Worm (Caenorhabditis elegans) whole organism, young adult: ENCODE measurements around the gene M05D6.9.

ENCODE experiments used
- B0035.1 ChIP-seq: sonication (generic microtip); optimal IDR thresholded peaks from 2 replicates; lab custom pipeline; 2016; ENCODE audit warnings: missing genetic modification characterization, mild to moderate bottlenecking, missing compliant biosample characterization, missing genotype, missing genetic modification reagents
- B0261.1 ChIP-seq: sonication (generic microtip); optimal IDR thresholded peaks from 2 replicates; lab custom pipeline; 2016; ENCODE audit warnings: mild to moderate bottlenecking, missing genetic modification characterization, moderate library complexity, missing compliant biosample characterization
- B0336.3 ChIP-seq: fragments of 200-800 bp; sonication (Bioruptor generic); IDR thresholded peaks from 2 replicates; pipeline ENCODE4 v1.3.6; 2022; ENCODE audit warnings: missing genetic modification characterization, missing compliant biosample characterization
- C06A6.2 ChIP-seq: fragments of 200-800 bp; sonication (Bioruptor generic); conservative IDR thresholded peaks from 2 replicates; pipeline ENCODE4 v1.3.6; 2022; ENCODE audit warnings: missing genetic modification characterization, missing compliant biosample characterization
- D2030.7 ChIP-seq: fragments of 200-800 bp; sonication (Bioruptor generic); IDR thresholded peaks from 2 replicates; pipeline ENCODE4 v1.3.6; 2022; ENCODE audit warnings: missing genetic modification reagents, missing genetic modification characterization, missing compliant biosample characterization
- F10E7.11 ChIP-seq: sonication (generic microtip); optimal IDR thresholded peaks from 2 replicates; lab custom pipeline; 2017; ENCODE audit warnings: mild to moderate bottlenecking, missing genetic modification characterization, moderate library complexity, missing compliant biosample characterization
- F33H1.4 ChIP-seq: fragments of 200-800 bp; sonication (Bioruptor generic); IDR thresholded peaks from 2 replicates; pipeline ENCODE4 v1.3.6; 2022; ENCODE audit warnings: missing genetic modification reagents, missing genetic modification characterization, missing compliant biosample characterization
- F37B4.10 ChIP-seq: fragments of 200-800 bp; sonication (Bioruptor generic); IDR thresholded peaks from 2 replicates; pipeline ENCODE4 v1.3.6; 2022; ENCODE audit warnings: missing genetic modification characterization, missing compliant biosample characterization
- F49E8.2 ChIP-seq: sonication (generic microtip); optimal IDR thresholded peaks from 3 replicates; lab custom pipeline; 2017; ENCODE audit warnings: missing genetic modification characterization, mild to moderate bottlenecking, missing compliant biosample characterization, antibody characterized with exemption, moderate library complexity; ENCODE audit not compliant: insufficient read depth
- Y53F4B.3 ChIP-seq: fragments of 200-800 bp; sonication (Bioruptor generic); IDR thresholded peaks from 2 replicates; pipeline ENCODE4 v1.3.6; 2022; ENCODE audit warnings: missing genetic modification reagents, missing genetic modification characterization, missing compliant biosample characterization
- Y56A3A.18 ChIP-seq: fragments of 200-800 bp; sonication (Bioruptor generic); IDR thresholded peaks from 2 replicates; pipeline ENCODE4 v1.3.6; 2022; ENCODE audit warnings: missing genetic modification reagents, missing genetic modification characterization, missing compliant biosample characterization
- ama-1 ChIP-seq, 3 experiments: fragments of 150-350 bp in 1 of 3; sonication (generic microtip) in 2 of 3; optimal IDR thresholded peaks; 2 replicates each; lab custom pipeline; 2014 to 2018; ENCODE audit warnings: missing biosample characterization in 2 of 3, missing genetic modification characterization in 2 of 3, missing genetic modification reagents in 2 of 3
- aptf-3 ChIP-seq: fragments of 200-800 bp; sonication (Bioruptor generic); IDR thresholded peaks from 2 replicates; pipeline ENCODE4 v1.3.6; 2022; ENCODE audit warnings: missing genetic modification characterization, missing compliant biosample characterization
- athp-1 ChIP-seq: sonication (generic microtip); optimal IDR thresholded peaks from 2 replicates; lab custom pipeline; 2017; ENCODE audit warnings: mild to moderate bottlenecking, missing genetic modification characterization, missing compliant biosample characterization
- ceh-27 ChIP-seq: fragments of 200-800 bp; sonication (Bioruptor generic); optimal IDR thresholded peaks from 2 replicates; lab custom pipeline; 2018; ENCODE audit warnings: mild to moderate bottlenecking, missing genetic modification characterization, moderate library complexity, missing compliant biosample characterization
- ceh-40 ChIP-seq: fragments of 200-800 bp; sonication (Bioruptor generic); IDR thresholded peaks from 2 replicates; pipeline ENCODE4 v1.3.6; 2022; ENCODE audit warnings: missing genetic modification characterization, missing compliant biosample characterization
- ceh-91 ChIP-seq: fragments of 200-800 bp; sonication (Bioruptor generic); IDR thresholded peaks from 2 replicates; pipeline ENCODE4 v1.3.6; 2022; ENCODE audit warnings: missing genetic modification reagents, missing genetic modification characterization, missing compliant biosample characterization
- die-1 ChIP-seq: sonication (generic microtip); optimal IDR thresholded peaks from 2 replicates; lab custom pipeline; 2016; ENCODE audit warnings: missing genotype, mild to moderate bottlenecking, missing genetic modification characterization, missing compliant biosample characterization
- dox-1 ChIP-seq: fragments of 200-800 bp; sonication (Bioruptor generic); IDR thresholded peaks from 2 replicates; pipeline ENCODE4 v1.3.6; 2022; ENCODE audit warnings: missing genetic modification reagents, missing genetic modification characterization, missing compliant biosample characterization
- dpff-1 ChIP-seq: sonication (generic microtip); optimal IDR thresholded peaks from 2 replicates; lab custom pipeline; 2017; ENCODE audit warnings: mild to moderate bottlenecking, missing genetic modification characterization, missing compliant biosample characterization
- dpl-1 ChIP-seq: fragments of 150-350 bp; optimal IDR thresholded peaks from 2 replicates; lab custom pipeline; 2014; ENCODE audit warnings: missing biosample characterization, missing genetic modification reagents, missing genetic modification characterization
- egl-18 ChIP-seq: fragments of 200-800 bp; sonication (Bioruptor generic); IDR thresholded peaks from 2 replicates; pipeline ENCODE4 v1.3.6; 2022; ENCODE audit warnings: missing genetic modification reagents, missing genetic modification characterization, missing compliant biosample characterization
- egrh-3 ChIP-seq: fragments of 200-800 bp; sonication (Bioruptor generic); IDR thresholded peaks from 2 replicates; pipeline ENCODE4 v1.3.6; 2022; ENCODE audit warnings: missing genetic modification reagents, missing genetic modification characterization, missing compliant biosample characterization
- hmg-1.2 ChIP-seq: fragments of 200-800 bp; sonication (Bioruptor generic); IDR thresholded peaks from 2 replicates; pipeline ENCODE4 v1.3.6; 2022; ENCODE audit warnings: missing genetic modification reagents, missing genetic modification characterization, missing compliant biosample characterization
- hsf-1 ChIP-seq: fragments of 200-800 bp; sonication (Bioruptor generic); IDR thresholded peaks from 2 replicates; pipeline ENCODE4 v1.3.6; 2022; ENCODE audit warnings: missing genetic modification reagents, missing genetic modification characterization, missing compliant biosample characterization
- let-607 ChIP-seq, 2 experiments: fragments of 200-800 bp in 1 of 2; sonication (Bioruptor generic) in 1 of 2; sonication (generic microtip) in 1 of 2; optimal IDR thresholded peaks; 2 replicates each; lab custom pipeline; 2016 to 2018; ENCODE audit warnings: mild to moderate bottlenecking in 2 of 2, missing compliant biosample characterization in 2 of 2, missing genetic modification characterization in 2 of 2, moderate library complexity in 2 of 2, missing genotype in 1 of 2
- lin-26 ChIP-seq: fragments of 200-800 bp; sonication (Bioruptor generic); IDR thresholded peaks from 2 replicates; pipeline ENCODE4 v1.3.6; 2022; ENCODE audit warnings: missing genetic modification reagents, missing genetic modification characterization, missing compliant biosample characterization
- lin-54 ChIP-seq: fragments of 200-800 bp; sonication (Bioruptor generic); optimal IDR thresholded peaks from 2 replicates; lab custom pipeline; 2018; ENCODE audit warnings: mild to moderate bottlenecking, missing genetic modification characterization, missing compliant biosample characterization
- lsl-1 ChIP-seq: fragments of 200-800 bp; sonication (Bioruptor generic); optimal IDR thresholded peaks from 2 replicates; lab custom pipeline; 2018; ENCODE audit warnings: mild to moderate bottlenecking, missing genetic modification characterization, moderate library complexity, missing compliant biosample characterization
- lsy-27 ChIP-seq: sonication (generic microtip); optimal IDR thresholded peaks from 2 replicates; lab custom pipeline; 2017; ENCODE audit warnings: missing genetic modification characterization, mild to moderate bottlenecking, missing compliant biosample characterization, antibody characterized with exemption, missing genotype, borderline replicate concordance; ENCODE audit not compliant: insufficient read depth
- madf-10 ChIP-seq: sonication (generic microtip); optimal IDR thresholded peaks from 2 replicates; lab custom pipeline; 2016; ENCODE audit warnings: mild to moderate bottlenecking, missing genetic modification characterization, missing compliant biosample characterization
- madf-8 ChIP-seq: fragments of 200-800 bp; sonication (Bioruptor generic); conservative IDR thresholded peaks from 2 replicates; pipeline ENCODE4 v1.3.6; 2022; ENCODE audit warnings: missing genetic modification reagents, missing genetic modification characterization, missing compliant biosample characterization
- mcd-1 ChIP-seq: fragments of 200-800 bp; sonication (Bioruptor generic); IDR thresholded peaks from 2 replicates; pipeline ENCODE4 v1.3.6; 2022; ENCODE audit warnings: missing genetic modification reagents, missing genetic modification characterization, missing compliant biosample characterization
- mel-28 ChIP-seq: sonication (generic microtip); optimal IDR thresholded peaks from 2 replicates; lab custom pipeline; 2016; ENCODE audit warnings: borderline replicate concordance, mild to moderate bottlenecking, missing genetic modification characterization, missing compliant biosample characterization
- nhr-120 ChIP-seq: fragments of 200-800 bp; sonication (Bioruptor generic); IDR thresholded peaks from 2 replicates; pipeline ENCODE4 v1.3.6; 2022; ENCODE audit warnings: missing genetic modification characterization, missing compliant biosample characterization
- sea-2 ChIP-seq: fragments of 200-800 bp; sonication (Bioruptor generic); IDR thresholded peaks from 2 replicates; pipeline ENCODE4 v1.3.6; 2022; ENCODE audit warnings: missing genetic modification characterization, missing compliant biosample characterization
- somi-1 ChIP-seq: fragments of 200-800 bp; sonication (Bioruptor generic); optimal IDR thresholded peaks from 2 replicates; lab custom pipeline; 2018; ENCODE audit warnings: mild to moderate bottlenecking, missing genetic modification characterization, missing compliant biosample characterization
- sptf-2 ChIP-seq: fragments of 200-800 bp; sonication (Bioruptor generic); optimal IDR thresholded peaks from 2 replicates; lab custom pipeline; 2018; ENCODE audit warnings: mild to moderate bottlenecking, missing genetic modification characterization, missing compliant biosample characterization
- tlf-1 ChIP-seq: fragments of 200-800 bp; sonication (Bioruptor generic); optimal IDR thresholded peaks from 2 replicates; lab custom pipeline; 2018; ENCODE audit warnings: mild to moderate bottlenecking, missing genetic modification characterization, missing compliant biosample characterization
- zfh-2 ChIP-seq: fragments of 200-800 bp; sonication (Bioruptor generic); conservative IDR thresholded peaks from 2 replicates; pipeline ENCODE4 v1.3.6; 2022; ENCODE audit warnings: missing genetic modification reagents, missing genetic modification characterization, missing compliant biosample characterization
- ztf-22 ChIP-seq: fragments of 200-800 bp; sonication (Bioruptor generic); optimal IDR thresholded peaks from 2 replicates; lab custom pipeline; 2018; ENCODE audit warnings: mild to moderate bottlenecking, missing genetic modification characterization, moderate library complexity, missing compliant biosample characterization
- ztf-26 ChIP-seq: sonication (generic microtip); optimal IDR thresholded peaks from 2 replicates; lab custom pipeline; 2017; ENCODE audit warnings: missing genetic modification characterization, missing compliant biosample characterization

M05D6.9 gene

ce11 chrII:8451425-8451824, 42.7 kb upstream of the M05D6.9 start:
- TF ChIP-seq F10E7.11 (tag; lab: Kevin White, UChicago), result no peak
- TF ChIP-seq mcd-1 (GFP tag; lab: Robert Waterston, UW), result no peak
- no peak for TF ChIP-seq sea-2
- no peak for TF ChIP-seq ztf-26 (tag; lab: Kevin White, UChicago)
- TF ChIP-seq lin-54 (GFP tag; lab: Kevin White, UChicago), result no peak
- no peak for TF ChIP-seq ztf-22 (GFP tag; lab: Kevin White, UChicago)
- TF ChIP-seq ceh-40 (GFP tag; lab: Robert Waterston, UW), result no peak
- TF ChIP-seq lsy-27, result no peak
- no peak for TF ChIP-seq nhr-120
- no peak for TF ChIP-seq aptf-3 (GFP tag; lab: Robert Waterston, UW)
- no peak; the same call in none of the 2 replicates for TF ChIP-seq zfh-2
- TF ChIP-seq die-1, result no peak
- no peak for TF ChIP-seq B0261.1 (tag; lab: Kevin White, UChicago)
- TF ChIP-seq mel-28 (tag; lab: Kevin White, UChicago), result no peak
- TF ChIP-seq, all 124 proteins: peak for 0

- TF ChIP-seq lin-26 (GFP tag; lab: Robert Waterston, UW) (no peak), ztf-26 (tag; lab: Kevin White, UChicago) (no peak), die-1 (no peak), sea-2 (no peak), madf-10 (tag; lab: Kevin White, UChicago) (no peak), B0035.1 (tag; lab: Kevin White, UChicago) (no peak), ama-1 (optimal IDR thresholded peaks at IDR 0.05; lab: Kevin White, UChicago) (no peak), ama-1 (GFP tag; optimal IDR thresholded peaks at IDR 0.05; lab: Kevin White, UChicago) (no peak), B0336.3 (GFP tag; lab: Robert Waterston, UW) (no peak), egl-18 (GFP tag; lab: Robert Waterston, UW) (no peak), ceh-27 (GFP tag; lab: Kevin White, UChicago) (no peak), Y56A3A.18 (GFP tag; lab: Robert Waterston, UW) (no peak), let-607 (tag; optimal IDR thresholded peaks at IDR 0.05; lab: Kevin White, UChicago) (no peak), nhr-120 (no peak), egrh-3 (GFP tag; lab: Robert Waterston, UW) (no peak)
- TF ChIP-seq, all 124 proteins: peak for 0
These were observed 39.6 kb upstream of the M05D6.9 start, which contains the start of gene F22B5.5 for ce11 chrII:8454513-8454912. F22B5.5 (minus strand) TSS chrII:8454613.

- TF ChIP-seq Y56A3A.18 (GFP tag; lab: Robert Waterston, UW) (no peak), hsf-1 (GFP tag; lab: Robert Waterston, UW) (no peak), dpff-1 (tag; lab: Kevin White, UChicago) (no peak), F49E8.2 (tag; lab: Kevin White, UChicago) (no peak), nhr-120 (no peak), athp-1 (tag; lab: Kevin White, UChicago) (no peak), sptf-2 (no peak), hmg-1.2 (GFP tag; lab: Robert Waterston, UW) (no peak), F37B4.10 (GFP tag; lab: Robert Waterston, UW) (no peak)
- TF ChIP-seq, all 124 proteins: peak for 0
These were observed 38.0 kb upstream of the M05D6.9 start, which contains the start of gene F22B5.6 for ce11 chrII:8456094-8456493. F22B5.6 (minus strand) TSS chrII:8456194.

- TF ChIP-seq F49E8.2 (tag; lab: Kevin White, UChicago) (peak; percentile 60), hsf-1 (GFP tag; lab: Robert Waterston, UW) (peak; percentile 74), Y53F4B.3 (no peak), ztf-26 (tag; lab: Kevin White, UChicago) (no peak), dpl-1 (peak; percentile 76), sea-2 (no peak), lsl-1 (GFP tag; lab: Kevin White, UChicago) (peak; percentile 81), F33H1.4 (GFP tag; lab: Robert Waterston, UW) (peak; percentile 84), madf-8 (GFP tag; lab: Robert Waterston, UW) (peak; percentile 85), ceh-91 (GFP tag; lab: Robert Waterston, UW) (peak; percentile 81), dox-1 (GFP tag; lab: Robert Waterston, UW) (0 out of 2 replicates have a peak, but pooled peaks have one; percentile 18), somi-1 (GFP tag; lab: Kevin White, UChicago) (no peak), D2030.7 (GFP tag; lab: Robert Waterston, UW) (peak; percentile 24; the same call in 1 of the 2 replicates), C06A6.2 (GFP tag; lab: Robert Waterston, UW) (no peak), tlf-1 (GFP tag; lab: Kevin White, UChicago) (peak; percentile 48)
These were observed 37.2 kb upstream of the M05D6.9 start for ce11 chrII:8456681-8457389.
